Worm (Caenorhabditis elegans) whole organism, late embryonic: ENCODE results near the gene B0222.11.

Experiments
- C08G9.2 ChIP-seq: sonication (generic microtip); optimal IDR thresholded peaks from 2 replicates; lab custom pipeline; 2016; ENCODE audit warnings: mild to moderate bottlenecking, missing genetic modification characterization, moderate library complexity, missing compliant biosample characterization
- F13H6.1 ChIP-seq: sonication (generic microtip); optimal IDR thresholded peaks from 2 replicates; lab custom pipeline; 2016; ENCODE audit warnings: missing genetic modification characterization, missing compliant biosample characterization
- K02D7.2 ChIP-seq: sonication (generic microtip); optimal IDR thresholded peaks from 2 replicates; lab custom pipeline; 2017; ENCODE audit warnings: mild to moderate bottlenecking, missing genetic modification characterization, missing compliant biosample characterization
- T23F11.4 ChIP-seq: fragments of 200-800 bp; sonication (Bioruptor generic); optimal IDR thresholded peaks from 2 replicates; lab custom pipeline; 2018; ENCODE audit warnings: mild to moderate bottlenecking, missing genetic modification characterization, missing compliant biosample characterization
- Y22D7AL.16 ChIP-seq: sonication (generic microtip); optimal IDR thresholded peaks from 2 replicates; lab custom pipeline; 2016; ENCODE audit warnings: missing genetic modification characterization, missing compliant biosample characterization
- ama-1 ChIP-seq: fragments of 150-350 bp; optimal IDR thresholded peaks from 2 replicates; lab custom pipeline; 2014
- ceh-2 ChIP-seq: sonication (generic microtip); optimal IDR thresholded peaks from 2 replicates; lab custom pipeline; 2016; ENCODE audit warnings: missing genotype, missing genetic modification characterization, missing compliant biosample characterization
- ceh-22 ChIP-seq: sonication (generic microtip); optimal IDR thresholded peaks from 2 replicates; lab custom pipeline; 2017; ENCODE audit warnings: missing biosample characterization, missing genetic modification characterization
- ceh-31 ChIP-seq: sonication (generic microtip); optimal IDR thresholded peaks from 2 replicates; lab custom pipeline; 2016; ENCODE audit warnings: missing genetic modification characterization, missing compliant biosample characterization
- ceh-34 ChIP-seq: sonication (generic microtip); optimal IDR thresholded peaks from 2 replicates; lab custom pipeline; 2016; ENCODE audit warnings: mild to moderate bottlenecking, missing genetic modification characterization, missing compliant biosample characterization
- ceh-45 ChIP-seq: fragments of 200-800 bp; sonication (Bioruptor generic); IDR thresholded peaks from 2 replicates; pipeline ENCODE4 v1.3.6; 2022; ENCODE audit warnings: missing genetic modification reagents, missing genetic modification characterization, missing compliant biosample characterization
- ceh-48 ChIP-seq: sonication (generic microtip); optimal IDR thresholded peaks from 2 replicates; lab custom pipeline; 2016; ENCODE audit warnings: missing genetic modification characterization, inconsistent platforms, missing compliant biosample characterization
- ceh-6 ChIP-seq: fragments of 200-800 bp; sonication (Bioruptor generic); optimal IDR thresholded peaks from 2 replicates; lab custom pipeline; 2018; ENCODE audit warnings: mild to moderate bottlenecking, missing genetic modification characterization, missing compliant biosample characterization
- dve-1 ChIP-seq: sonication (generic microtip); optimal IDR thresholded peaks from 2 replicates; lab custom pipeline; 2017; ENCODE audit warnings: antibody characterized with exemption, mild to moderate bottlenecking, missing genetic modification characterization, missing compliant biosample characterization
- elt-4 ChIP-seq: sonication (generic microtip); optimal IDR thresholded peaks from 2 replicates; lab custom pipeline; 2016; ENCODE audit warnings: missing genetic modification characterization, missing compliant biosample characterization
- ets-4 ChIP-seq: sonication (generic microtip); optimal IDR thresholded peaks from 2 replicates; lab custom pipeline; 2016; ENCODE audit warnings: missing genetic modification characterization, missing compliant biosample characterization
- fax-1 ChIP-seq: sonication (generic microtip); optimal IDR thresholded peaks from 2 replicates; lab custom pipeline; 2016; ENCODE audit warnings: missing genotype, missing genetic modification characterization, missing compliant biosample characterization
- fkh-10 ChIP-seq: fragments of 150-350 bp; optimal IDR thresholded peaks from 2 replicates; lab custom pipeline; 2014; ENCODE audit warnings: missing biosample characterization, missing genetic modification reagents, missing genetic modification characterization
- fkh-6 ChIP-seq: sonication (generic microtip); optimal IDR thresholded peaks from 2 replicates; lab custom pipeline; 2016; ENCODE audit warnings: missing genetic modification characterization, missing compliant biosample characterization
- gmeb-2 ChIP-seq: sonication (generic microtip); optimal IDR thresholded peaks from 2 replicates; lab custom pipeline; 2016; ENCODE audit warnings: missing genetic modification characterization, inconsistent platforms, missing compliant biosample characterization
- hlh-13 ChIP-seq: fragments of 200-800 bp; sonication (Bioruptor generic); optimal IDR thresholded peaks from 2 replicates; lab custom pipeline; 2018; ENCODE audit warnings: mild to moderate bottlenecking, missing genetic modification characterization, missing compliant biosample characterization
- hlh-30 ChIP-seq: sonication (generic microtip); optimal IDR thresholded peaks from 2 replicates; lab custom pipeline; 2017; ENCODE audit warnings: antibody characterized with exemption, missing genetic modification characterization, missing compliant biosample characterization; ENCODE audit not compliant: insufficient read depth
- hlh-6 ChIP-seq: sonication (generic microtip); optimal IDR thresholded peaks from 2 replicates; lab custom pipeline; 2016; ENCODE audit warnings: missing genotype, missing genetic modification characterization, missing compliant biosample characterization
- lim-6 ChIP-seq: sonication (generic microtip); optimal IDR thresholded peaks from 2 replicates; lab custom pipeline; 2016; ENCODE audit warnings: missing genetic modification characterization, missing compliant biosample characterization
- lin-11 ChIP-seq: fragments of 200-800 bp; sonication (Bioruptor generic); optimal IDR thresholded peaks from 2 replicates; lab custom pipeline; 2018; ENCODE audit warnings: mild to moderate bottlenecking, missing genetic modification characterization, missing compliant biosample characterization
- madf-2 ChIP-seq: sonication (generic microtip); optimal IDR thresholded peaks from 2 replicates; lab custom pipeline; 2017; ENCODE audit warnings: missing genetic modification characterization, missing compliant biosample characterization
- mec-3 ChIP-seq: sonication (generic microtip); optimal IDR thresholded peaks from 2 replicates; lab custom pipeline; 2016; ENCODE audit warnings: borderline replicate concordance, missing genetic modification characterization, missing compliant biosample characterization
- nhr-232 ChIP-seq: sonication (generic microtip); optimal IDR thresholded peaks from 2 replicates; lab custom pipeline; 2016; ENCODE audit warnings: missing genetic modification characterization, missing compliant biosample characterization
- npax-4 ChIP-seq: sonication (generic microtip); optimal IDR thresholded peaks from 2 replicates; lab custom pipeline; 2016; ENCODE audit warnings: missing genetic modification characterization, missing compliant biosample characterization
- pag-3 ChIP-seq: sonication (generic microtip); optimal IDR thresholded peaks from 2 replicates; lab custom pipeline; 2016; ENCODE audit warnings: missing compliant biosample characterization, missing genetic modification characterization, borderline replicate concordance
- pat-9 ChIP-seq: fragments of 200-800 bp; sonication (Bioruptor generic); optimal IDR thresholded peaks from 2 replicates; lab custom pipeline; 2018; ENCODE audit warnings: mild to moderate bottlenecking, missing genetic modification characterization, moderate library complexity, missing compliant biosample characterization
- pha-4 ChIP-seq: fragments of 150-350 bp; optimal IDR thresholded peaks from 2 replicates; lab custom pipeline; 2018; ENCODE audit warnings: missing biosample characterization, missing genetic modification reagents, missing genetic modification characterization
- pqm-1 ChIP-seq: sonication (generic microtip); optimal IDR thresholded peaks from 2 replicates; lab custom pipeline; 2016; ENCODE audit warnings: missing genetic modification characterization, missing compliant biosample characterization
- pros-1 ChIP-seq: fragments of 150-350 bp; optimal IDR thresholded peaks from 2 replicates; lab custom pipeline; 2014; ENCODE audit warnings: missing biosample characterization, missing genetic modification reagents, missing genetic modification characterization
- sdc-2 ChIP-seq: sonication (generic microtip); optimal IDR thresholded peaks from 2 replicates; lab custom pipeline; 2016; ENCODE audit warnings: missing genotype, missing genetic modification characterization, missing compliant biosample characterization
- sox-2 ChIP-seq: fragments of 200-800 bp; sonication (Bioruptor generic); IDR thresholded peaks from 2 replicates; pipeline ENCODE4 v1.3.6; 2022; ENCODE audit warnings: missing genetic modification reagents, missing genetic modification characterization, missing compliant biosample characterization
- sox-4 ChIP-seq: sonication (generic microtip); optimal IDR thresholded peaks from 2 replicates; lab custom pipeline; 2017; ENCODE audit warnings: mild to moderate bottlenecking, missing genetic modification characterization, inconsistent platforms, missing compliant biosample characterization
- syd-9 ChIP-seq: sonication (generic microtip); optimal IDR thresholded peaks from 2 replicates; lab custom pipeline; 2016; ENCODE audit warnings: mild to moderate bottlenecking, missing genetic modification characterization, moderate library complexity, missing compliant biosample characterization
- tbx-2 ChIP-seq: sonication (generic microtip); optimal IDR thresholded peaks from 2 replicates; lab custom pipeline; 2016; ENCODE audit warnings: missing genetic modification characterization, missing compliant biosample characterization
- ttx-3 ChIP-seq: sonication (generic microtip); optimal IDR thresholded peaks from 2 replicates; lab custom pipeline; 2016; ENCODE audit warnings: missing genetic modification reagents, missing genetic modification characterization, missing compliant biosample characterization
- unc-42 ChIP-seq: sonication (generic microtip); optimal IDR thresholded peaks from 2 replicates; lab custom pipeline; 2016; ENCODE audit warnings: missing genotype, missing genetic modification characterization, missing compliant biosample characterization
- unc-55 ChIP-seq: sonication (generic microtip); optimal IDR thresholded peaks from 2 replicates; lab custom pipeline; 2017; ENCODE audit warnings: missing biosample characterization, missing genetic modification reagents, missing genetic modification characterization
- zip-5 ChIP-seq: sonication (generic microtip); optimal IDR thresholded peaks from 2 replicates; lab custom pipeline; 2016; ENCODE audit warnings: missing genetic modification characterization, missing compliant biosample characterization
- ztf-16 ChIP-seq: sonication (generic microtip); optimal IDR thresholded peaks from 2 replicates; lab custom pipeline; 2017; ENCODE audit warnings: missing genetic modification characterization, missing compliant biosample characterization

The B0222.11 gene

DNA sequence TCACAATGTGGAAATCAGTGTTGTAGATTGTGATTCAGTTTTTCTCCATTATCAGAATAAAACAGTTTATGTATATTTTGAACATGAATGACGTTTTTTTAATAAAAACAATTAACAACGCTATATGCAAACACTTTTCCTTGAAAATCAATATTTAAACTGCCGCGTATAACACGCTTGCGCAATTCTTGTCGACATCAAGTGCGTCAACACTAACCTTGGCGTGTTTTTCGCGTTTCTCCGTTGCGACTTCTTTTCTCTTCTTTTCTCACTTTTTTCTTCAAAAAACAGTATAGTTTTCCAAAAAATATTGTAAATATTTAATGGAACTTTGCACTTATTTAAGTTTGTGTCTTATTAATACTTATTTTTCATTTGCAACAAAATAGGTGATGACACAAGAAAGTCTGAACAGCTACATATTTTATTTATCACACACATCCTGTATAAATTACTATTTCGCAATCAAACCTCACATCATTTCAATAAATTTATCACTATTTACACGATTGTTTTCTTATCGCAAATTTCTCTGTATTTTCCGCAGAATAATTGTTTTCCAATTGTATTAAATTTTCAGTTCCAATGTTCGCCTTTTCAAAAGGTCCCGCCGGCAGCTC, 7.3 kb upstream of the B0222.11 start, which contains the start of gene spas-1 (continued):
- TF ChIP-seq C08G9.2 (peak; percentile 3), pqm-1 (no peak), fkh-10 (GFP tag; lab: Kevin White, UChicago) (no peak), ztf-16 (tag; lab: Kevin White, UChicago) (no peak), T23F11.4 (GFP tag; lab: Kevin White, UChicago) (no peak), gmeb-2 (tag; lab: Kevin White, UChicago) (peak; percentile 35), sox-2 (GFP tag; lab: Robert Waterston, UW) (no peak; the same call in 1 of the 2 replicates), elt-4 (tag; lab: Kevin White, UChicago) (no peak), sdc-2 (peak; percentile 41), syd-9 (tag; lab: Kevin White, UChicago) (peak; percentile 52), ceh-31 (tag; lab: Kevin White, UChicago) (no peak), hlh-30 (tag; lab: Kevin White, UChicago) (no peak), ama-1 (no peak), ttx-3 (tag; lab: Kevin White, UChicago) (no peak), hlh-6 (tag; lab: Kevin White, UChicago) (no peak), Y22D7AL.16 (tag; lab: Kevin White, UChicago) (no peak), npax-4 (tag; lab: Kevin White, UChicago) (peak; percentile 10), ceh-45 (no peak), hlh-13 (no peak), zip-5 (peak; percentile 7), pros-1 (tag; lab: Kevin White, UChicago) (no peak), sox-4 (tag; lab: Kevin White, UChicago) (peak; percentile 40), ceh-6 (peak; percentile 7), unc-42 (tag; lab: Kevin White, UChicago) (no peak), dve-1 (tag; lab: Kevin White, UChicago) (peak; percentile 51), F13H6.1 (tag; lab: Kevin White, UChicago) (peak; percentile 22), ets-4 (tag; lab: Kevin White, UChicago) (no peak), ceh-48 (peak; percentile 96), pat-9 (peak; percentile 60), unc-55 (no peak), ceh-22 (no peak), pag-3 (tag; lab: Kevin White, UChicago) (no peak), mec-3 (tag; lab: Kevin White, UChicago) (no peak)

DNA sequence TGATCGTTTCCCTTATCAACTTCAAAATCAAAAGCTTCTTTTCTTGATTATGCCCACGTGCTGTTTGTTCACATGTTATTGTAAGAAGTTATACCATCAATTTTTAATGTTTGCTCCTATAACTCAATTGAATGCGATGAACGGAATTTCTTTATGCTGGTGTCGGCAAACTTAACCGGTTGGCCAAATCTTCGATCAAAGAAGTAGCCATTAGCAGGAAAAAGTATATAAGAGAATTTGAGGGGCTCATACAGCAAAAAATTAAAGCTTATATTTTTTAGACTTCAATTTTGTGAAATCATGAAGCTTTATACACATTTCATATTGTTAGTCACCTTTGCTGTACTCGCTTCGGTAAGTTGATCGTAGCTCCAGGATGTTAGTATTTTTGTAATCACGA, 5.8 kb upstream of the B0222.11 start, which contains the start of gene pqn-16:
TSS of gene pqn-16 (plus strand) at position 301 of the 400 bp plus-strand sequence.
- TF ChIP-seq ceh-45 (no peak), pha-4 (tag; lab: Kevin White, UChicago) (no peak), sdc-2 (no peak), ceh-34 (tag; lab: Kevin White, UChicago) (no peak), fax-1 (tag; lab: Kevin White, UChicago) (no peak), gmeb-2 (tag; lab: Kevin White, UChicago) (no peak), sox-4 (tag; lab: Kevin White, UChicago) (no peak), ceh-48 (no peak), lin-11 (tag; lab: Kevin White, UChicago) (no peak), nhr-232 (tag; lab: Kevin White, UChicago) (no peak)

ce11 chrV:9172989-9173388, 5.0 kb upstream of the B0222.11 start, which contains the start of gene gad-3:
TSS of gene gad-3 (minus strand) at chrV:9173005.
- no peak for TF ChIP-seq ceh-2 (tag; lab: Kevin White, UChicago)
- TF ChIP-seq C08G9.2: no peak
- no peak for TF ChIP-seq mec-3 (tag; lab: Kevin White, UChicago)
- no peak for TF ChIP-seq K02D7.2 (tag; lab: Kevin White, UChicago)
- no peak for TF ChIP-seq elt-4 (tag; lab: Kevin White, UChicago)
- no peak for TF ChIP-seq lim-6
- TF ChIP-seq tbx-2 (tag; lab: Kevin White, UChicago): no peak
- TF ChIP-seq madf-2: no peak
- TF ChIP-seq fkh-6: no peak
- TF ChIP-seq sox-4 (tag; lab: Kevin White, UChicago): no peak
